Fruit fly (Drosophila melanogaster): ENCODE data around the gene lmgB.
A peak's percentile ranks its signal among the peaks of the same experiment; 100 is the strongest.

The lmgB gene

DNA sequence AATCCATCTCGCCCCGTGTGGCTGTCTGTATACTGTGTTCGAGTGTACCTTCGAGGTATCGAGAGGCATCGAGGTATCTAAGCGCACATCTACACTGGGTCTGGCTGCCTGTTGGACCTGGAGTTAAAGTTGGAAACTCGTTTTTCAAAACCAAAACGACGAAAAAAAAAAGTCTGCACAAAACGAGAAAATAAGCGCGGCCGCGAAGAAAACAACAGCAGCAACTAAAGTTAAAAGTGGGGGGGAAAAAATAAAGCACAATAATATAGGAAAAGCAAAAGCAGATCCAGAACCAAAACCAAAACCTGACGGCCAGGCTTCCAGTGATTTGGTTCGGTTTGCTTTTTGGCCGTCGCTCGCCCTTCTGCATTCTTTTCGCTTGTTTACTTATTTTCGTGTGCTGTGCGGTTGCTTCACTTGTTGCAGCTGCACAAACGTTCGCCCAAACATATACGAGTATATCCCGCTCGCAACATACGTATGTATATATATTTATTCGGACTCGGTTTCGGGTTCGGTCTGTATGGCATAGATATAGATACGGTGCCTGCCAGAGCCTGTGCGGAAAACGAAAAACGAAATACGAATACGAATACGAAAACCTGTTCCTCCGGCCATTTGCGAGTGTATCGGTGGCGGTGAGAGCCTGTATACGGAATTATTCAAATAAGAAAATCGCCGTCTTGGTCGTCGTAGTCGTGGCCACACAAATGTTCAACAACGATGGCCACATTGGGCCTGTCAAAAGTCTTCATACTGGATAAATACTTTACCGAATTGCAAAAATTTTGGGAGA lies 49.3 kb downstream of the lmgB start (continued):
- TF ChIP-seq crp (GFP tag; optimal IDR thresholded peaks at IDR 0.05), result no peak
- no peak for TF ChIP-seq lov (optimal IDR thresholded peaks at IDR 0.05)
- TF ChIP-seq lov (GFP tag; IDR thresholded peaks at IDR 0.05), result no peak
- TF ChIP-seq corto (GFP tag; optimal IDR thresholded peaks at IDR 0.05), result peak; percentile 54
- peak; percentile 33 for TF ChIP-seq cg (GFP tag; optimal IDR thresholded peaks at IDR 0.05)
- no peak for TF ChIP-seq Kr (GFP tag; optimal IDR thresholded peaks at IDR 0.05)
- no peak for TF ChIP-seq CG11456 (GFP tag; IDR thresholded peaks at IDR 0.05)
- TF ChIP-seq CG14667 (GFP tag; IDR thresholded peaks at IDR 0.05), result no peak
- TF ChIP-seq CG4424 (GFP tag; optimal IDR thresholded peaks at IDR 0.05), result no peak
- TF ChIP-seq Elba2 (GFP tag; optimal IDR thresholded peaks at IDR 0.05), result peak; percentile 34
- no peak for TF ChIP-seq phol (tag; optimal IDR thresholded peaks at IDR 0.05)
- no peak for TF ChIP-seq Ravus (GFP tag; IDR thresholded peaks at IDR 0.05)
- TF ChIP-seq Drgx (GFP tag; IDR thresholded peaks at IDR 0.05), result peak; percentile 66
- TF ChIP-seq CG12942 (GFP tag; optimal IDR thresholded peaks at IDR 0.05), result no peak
- no peak for TF ChIP-seq ranshi (GFP tag; IDR thresholded peaks at IDR 0.05)
- peak; percentile 36 for TF ChIP-seq lbe (GFP tag; optimal IDR thresholded peaks at IDR 0.05)
- 0 out of 2 replicates have a peak, but pooled peaks have one; percentile 10 for TF ChIP-seq Awh (GFP tag; IDR thresholded peaks at IDR 0.05)
- no peak for TF ChIP-seq MBD-R2 (GFP tag; IDR thresholded peaks at IDR 0.05)
- TF ChIP-seq Med (GFP tag), result peak; percentile 70
- TF ChIP-seq tin (GFP tag; optimal IDR thresholded peaks at IDR 0.05), result no peak
- no peak for TF ChIP-seq CG10366 (GFP tag; IDR thresholded peaks at IDR 0.05)
- TF ChIP-seq pb (GFP tag; optimal IDR thresholded peaks at IDR 0.05), result no peak
- no peak for TF ChIP-seq CG4707 (GFP tag; optimal IDR thresholded peaks at IDR 0.05)
- TF ChIP-seq ac (GFP tag; optimal IDR thresholded peaks at IDR 0.05), result peak; percentile 0
- TF ChIP-seq Antp (GFP tag; optimal IDR thresholded peaks at IDR 0.05), result no peak
- TF ChIP-seq CG6683 (GFP tag; optimal IDR thresholded peaks at IDR 0.05), result no peak
- no peak for TF ChIP-seq Asciz (GFP tag; optimal IDR thresholded peaks at IDR 0.05)
- TF ChIP-seq tgo (GFP tag; IDR thresholded peaks at IDR 0.05), result no peak
- no peak for TF ChIP-seq pros (GFP tag; optimal IDR thresholded peaks at IDR 0.05)
- no peak for TF ChIP-seq lmd (GFP tag; IDR thresholded peaks at IDR 0.05)
- peak; percentile 29; the same call in 1 of the 3 replicates for TF ChIP-seq CG6791 (GFP tag; IDR thresholded peaks at IDR 0.05; ENCODE audit: partially characterized antibody)
- TF ChIP-seq HmgD (GFP tag; optimal IDR thresholded peaks at IDR 0.05), result no peak
- TF ChIP-seq HLHmδ (GFP tag; optimal IDR thresholded peaks at IDR 0.05), result no peak
- TF ChIP-seq CG11398 (GFP tag; optimal IDR thresholded peaks at IDR 0.05), result no peak
- no peak for TF ChIP-seq fd96Cb (tag; optimal IDR thresholded peaks at IDR 0.05)
- no peak for TF ChIP-seq CG8944 (GFP tag; optimal IDR thresholded peaks at IDR 0.05)
- TF ChIP-seq br (optimal IDR thresholded peaks at IDR 0.05), result no peak
- TF ChIP-seq CG12236 (GFP tag; optimal IDR thresholded peaks at IDR 0.05), result no peak
- no peak for TF ChIP-seq stc (GFP tag; IDR thresholded peaks at IDR 0.05)
- TF ChIP-seq CG15514 (GFP tag; optimal IDR thresholded peaks at IDR 0.05), result no peak
- TF ChIP-seq hkb (optimal IDR thresholded peaks at IDR 0.05), result no peak
- no peak for TF ChIP-seq hkb (GFP tag; IDR thresholded peaks at IDR 0.05)
- no peak for TF ChIP-seq HHEX (GFP tag; optimal IDR thresholded peaks at IDR 0.05)
- TF ChIP-seq NfI (GFP tag; optimal IDR thresholded peaks at IDR 0.05), result no peak
- TF ChIP-seq CG9727 (GFP tag; optimal IDR thresholded peaks at IDR 0.05), result no peak
- no peak for TF ChIP-seq Oaz (GFP tag; IDR thresholded peaks at IDR 0.05)
- TF ChIP-seq gem (tag; optimal IDR thresholded peaks at IDR 0.05), result no peak
- TF ChIP-seq Bdp1 (GFP tag; optimal IDR thresholded peaks at IDR 0.05), result no peak
- peak; percentile 18 for TF ChIP-seq CG15479 (GFP tag; optimal IDR thresholded peaks at IDR 0.05)
- TF ChIP-seq jing (GFP tag; optimal IDR thresholded peaks at IDR 0.05), result no peak
- no peak for TF ChIP-seq CG10565 (GFP tag; optimal IDR thresholded peaks at IDR 0.05)
